Worm (Caenorhabditis elegans) whole organism, early embryonic: Measurements from ENCODE around the gene F28G4.4.

Experiments used
- B0310.2 ChIP-seq: sonication (generic microtip); optimal IDR thresholded peaks from 2 replicates; lab custom pipeline; 2016; ENCODE audit warnings: mild to moderate bottlenecking, missing genetic modification characterization, missing compliant biosample characterization
- F13C5.2 ChIP-seq: sonication (generic microtip); optimal IDR thresholded peaks from 2 replicates; lab custom pipeline; 2017; ENCODE audit warnings: mild to moderate bottlenecking, missing genetic modification characterization, inconsistent platforms, missing compliant biosample characterization
- ama-1 ChIP-seq: fragments of 150-350 bp; optimal IDR thresholded peaks from 2 replicates; lab custom pipeline; 2014
- ceh-13 ChIP-seq: fragments of 200-800 bp; sonication (Bioruptor generic); optimal IDR thresholded peaks from 2 replicates; lab custom pipeline; 2018; ENCODE audit warnings: mild to moderate bottlenecking, missing genetic modification characterization, missing compliant biosample characterization
- ets-7 ChIP-seq: sonication (generic microtip); optimal IDR thresholded peaks from 2 replicates; lab custom pipeline; 2016; ENCODE audit warnings: missing genotype, missing genetic modification characterization, missing compliant biosample characterization
- hmbx-1 ChIP-seq: sonication (generic microtip); optimal IDR thresholded peaks from 2 replicates; lab custom pipeline; 2016; ENCODE audit warnings: mild to moderate bottlenecking, missing genetic modification characterization, missing compliant biosample characterization
- hmg-4 ChIP-seq: fragments of 200-800 bp; sonication (Bioruptor generic); optimal IDR thresholded peaks from 2 replicates; lab custom pipeline; 2018; ENCODE audit warnings: mild to moderate bottlenecking, missing genetic modification characterization, missing compliant biosample characterization
- hnd-1 ChIP-seq: sonication (generic microtip); optimal IDR thresholded peaks from 2 replicates; lab custom pipeline; 2016; ENCODE audit warnings: missing genetic modification characterization, missing compliant biosample characterization
- pes-1 ChIP-seq: fragments of 200-800 bp; sonication (Bioruptor generic); IDR thresholded peaks from 2 replicates; pipeline ENCODE4 v1.3.6; 2022; ENCODE audit warnings: missing genetic modification reagents, missing genetic modification characterization, missing compliant biosample characterization
- tbx-11 ChIP-seq: fragments of 200-800 bp; sonication (Bioruptor generic); IDR thresholded peaks from 2 replicates; pipeline ENCODE4 v1.3.6; 2022; ENCODE audit warnings: missing genetic modification characterization, missing compliant biosample characterization
- tbx-37 ChIP-seq: fragments of 200-800 bp; sonication (Bioruptor generic); conservative IDR thresholded peaks from 2 replicates; pipeline ENCODE4 v1.3.6; 2022; ENCODE audit warnings: missing genetic modification reagents, missing genetic modification characterization, missing compliant biosample characterization

DNA sequence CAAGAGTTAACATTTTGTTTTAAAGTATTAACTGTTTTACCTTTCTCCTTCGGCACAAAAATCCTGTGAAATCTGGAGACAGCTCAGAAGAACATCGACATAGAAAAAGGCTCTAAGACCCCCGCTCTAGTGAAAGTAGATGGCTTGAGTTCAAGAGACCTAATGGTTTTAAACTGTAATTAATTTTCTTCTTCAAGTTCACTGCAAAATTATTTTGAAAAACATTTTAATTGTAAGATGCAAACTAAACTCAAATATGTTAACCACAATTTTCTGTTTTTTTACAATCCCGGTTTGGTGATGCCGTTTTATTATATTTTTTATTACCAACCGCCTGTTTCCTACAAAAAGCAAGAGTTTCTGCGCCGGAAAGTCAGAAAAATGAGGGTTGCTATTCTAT, 52.1 kb downstream of the F28G4.4 start, which contains the start of gene clec-233:
- no peak for TF ChIP-seq hmbx-1 (tag; lab: Kevin White, UChicago)
- TF ChIP-seq hnd-1 (tag; lab: Kevin White, UChicago): no peak
- TF ChIP-seq ama-1 (lab: Kevin White, UChicago): no peak
- TF ChIP-seq F13C5.2 (tag; lab: Kevin White, UChicago): no peak
- TF ChIP-seq ets-7 (tag; lab: Kevin White, UChicago): no peak
- no peak for TF ChIP-seq hmg-4 (GFP tag; lab: Kevin White, UChicago)
- TF ChIP-seq tbx-11: no peak
- no peak for TF ChIP-seq B0310.2 (tag; lab: Kevin White, UChicago)
- TF ChIP-seq ceh-13: no peak
- TF ChIP-seq tbx-37 (GFP tag; lab: Robert Waterston, UW): no peak
- TF ChIP-seq pes-1 (GFP tag; lab: Robert Waterston, UW): no peak
